Worm (Caenorhabditis elegans) whole organism, midembryonic: Measurements from ENCODE around the gene F32D8.13.

ENCODE experiments used
- T22C8.4 ChIP-seq: fragments of 200-800 bp; sonication (Bioruptor generic); IDR thresholded peaks from 2 replicates; pipeline ENCODE4 v1.3.6; 2022; ENCODE audit warnings: missing genetic modification characterization, missing compliant biosample characterization
- cog-1 ChIP-seq: sonication (generic microtip); optimal IDR thresholded peaks from 2 replicates; lab custom pipeline; 2016; ENCODE audit warnings: missing genetic modification characterization, missing compliant biosample characterization
- flt-1 ChIP-seq: fragments of 200-800 bp; sonication (Bioruptor generic); IDR thresholded peaks from 2 replicates; pipeline ENCODE4 v1.3.6; 2022; ENCODE audit warnings: missing genetic modification characterization, missing compliant biosample characterization
- klf-2 ChIP-seq: fragments of 200-800 bp; sonication (Bioruptor generic); conservative IDR thresholded peaks from 2 replicates; pipeline ENCODE4 v1.3.6; 2022; ENCODE audit warnings: missing genetic modification reagents, missing genetic modification characterization, missing compliant biosample characterization
- med-1 ChIP-seq: sonication (generic microtip); optimal IDR thresholded peaks from 2 replicates; lab custom pipeline; 2017; ENCODE audit warnings: missing genetic modification characterization, mild to moderate bottlenecking, missing compliant biosample characterization, antibody characterized with exemption, missing genetic modification reagents; ENCODE audit not compliant: insufficient read depth
- ref-1 ChIP-seq: fragments of 200-800 bp; sonication (Bioruptor generic); conservative IDR thresholded peaks from 2 replicates; pipeline ENCODE4 v1.3.6; 2022; ENCODE audit warnings: missing genetic modification reagents, missing genetic modification characterization, missing compliant biosample characterization
- tab-1 ChIP-seq: fragments of 200-800 bp; sonication (Bioruptor generic); IDR thresholded peaks from 2 replicates; pipeline ENCODE4 v1.3.6; 2022; ENCODE audit warnings: missing genetic modification characterization, missing compliant biosample characterization
- ztf-23 ChIP-seq: fragments of 200-800 bp; sonication (Bioruptor generic); IDR thresholded peaks from 2 replicates; pipeline ENCODE4 v1.3.6; 2022; ENCODE audit warnings: missing genetic modification reagents, missing genetic modification characterization, missing compliant biosample characterization
- ztf-29 ChIP-seq: fragments of 200-800 bp; sonication (Bioruptor generic); IDR thresholded peaks from 2 replicates; pipeline ENCODE4 v1.3.6; 2022; ENCODE audit warnings: missing genetic modification reagents, missing genetic modification characterization, missing compliant biosample characterization

F32D8.13 gene

ce11 chrV:10890980-10891379, 5.4 kb downstream of the F32D8.13 start, which contains the start of gene F32D8.12:
F32D8.12 (minus strand) TSS chrV:10891027.
- TF ChIP-seq ztf-23 (GFP tag; lab: Robert Waterston, UW) (no peak), T22C8.4 (GFP tag; lab: Robert Waterston, UW) (no peak), flt-1 (GFP tag; lab: Robert Waterston, UW) (no peak), cog-1 (tag; lab: Kevin White, UChicago) (no peak), ztf-29 (GFP tag; lab: Robert Waterston, UW) (no peak), klf-2 (GFP tag; lab: Robert Waterston, UW) (no peak), ref-1 (no peak), med-1 (GFP tag; lab: Kevin White, UChicago) (no peak), tab-1 (GFP tag; lab: Robert Waterston, UW) (no peak)

ce11 chrV:10889774-10890173, 6.6 kb downstream of the F32D8.13 start:
- TF ChIP-seq ztf-23 (GFP tag; lab: Robert Waterston, UW) (no peak), T22C8.4 (GFP tag; lab: Robert Waterston, UW) (no peak), ref-1 (no peak), cog-1 (tag; lab: Kevin White, UChicago) (no peak), klf-2 (GFP tag; lab: Robert Waterston, UW) (no peak), flt-1 (GFP tag; lab: Robert Waterston, UW) (no peak), med-1 (GFP tag; lab: Kevin White, UChicago) (no peak), tab-1 (GFP tag; lab: Robert Waterston, UW) (no peak), ztf-29 (GFP tag; lab: Robert Waterston, UW) (no peak)

- TF ChIP-seq T22C8.4 (GFP tag; lab: Robert Waterston, UW) (no peak), cog-1 (tag; lab: Kevin White, UChicago) (no peak), med-1 (GFP tag; lab: Kevin White, UChicago) (no peak), tab-1 (GFP tag; lab: Robert Waterston, UW) (no peak), flt-1 (GFP tag; lab: Robert Waterston, UW) (no peak), ref-1 (no peak), klf-2 (GFP tag; lab: Robert Waterston, UW) (no peak), ztf-23 (GFP tag; lab: Robert Waterston, UW) (no peak), ztf-29 (GFP tag; lab: Robert Waterston, UW) (no peak)
Measured at ce11 chrV:10889036-10889435, 7.3 kb downstream of the F32D8.13 start, which contains the start of gene F32D8.11. F32D8.11 (minus strand) TSS chrV:10889136.

- no peak for TF ChIP-seq flt-1 (GFP tag; lab: Robert Waterston, UW)
- TF ChIP-seq med-1 (GFP tag; lab: Kevin White, UChicago): no peak
- no peak for TF ChIP-seq klf-2 (GFP tag; lab: Robert Waterston, UW)
Measured at ce11 chrV:10888153-10888552, 8.2 kb downstream of the F32D8.13 start.

- TF ChIP-seq ztf-29 (GFP tag; lab: Robert Waterston, UW): no peak
- TF ChIP-seq flt-1 (GFP tag; lab: Robert Waterston, UW): no peak
- TF ChIP-seq med-1 (GFP tag; lab: Kevin White, UChicago): no peak
- TF ChIP-seq ztf-23 (GFP tag; lab: Robert Waterston, UW): no peak
- TF ChIP-seq tab-1 (GFP tag; lab: Robert Waterston, UW): no peak
- TF ChIP-seq ref-1: no peak
- TF ChIP-seq klf-2 (GFP tag; lab: Robert Waterston, UW): no peak
- no peak for TF ChIP-seq cog-1 (tag; lab: Kevin White, UChicago)
- TF ChIP-seq T22C8.4 (GFP tag; lab: Robert Waterston, UW): no peak
Measured at ce11 chrV:10887564-10887963, 8.8 kb downstream of the F32D8.13 start.

ce11 chrV:10886405-10886887, 9.9 kb downstream of the F32D8.13 start, which contains the start of gene F32D8.3:
F32D8.3 (plus strand) TSS chrV:10886837.
- TF ChIP-seq flt-1 (GFP tag; lab: Robert Waterston, UW) (no peak), ztf-29 (GFP tag; lab: Robert Waterston, UW) (no peak), klf-2 (GFP tag; lab: Robert Waterston, UW) (no peak), cog-1 (tag; lab: Kevin White, UChicago) (no peak), ztf-23 (GFP tag; lab: Robert Waterston, UW) (no peak)

ce11 chrV:10883478-10883877, 12.9 kb downstream of the F32D8.13 start, which contains the start of gene F32D8.2:
F32D8.2 (plus strand) TSS chrV:10883778.
- no peak for TF ChIP-seq ztf-23 (GFP tag; lab: Robert Waterston, UW)
- TF ChIP-seq tab-1 (GFP tag; lab: Robert Waterston, UW): no peak
- no peak for TF ChIP-seq ref-1
- TF ChIP-seq med-1 (GFP tag; lab: Kevin White, UChicago): no peak
- TF ChIP-seq klf-2 (GFP tag; lab: Robert Waterston, UW): no peak
- TF ChIP-seq flt-1 (GFP tag; lab: Robert Waterston, UW): no peak
- TF ChIP-seq cog-1 (tag; lab: Kevin White, UChicago): no peak
- no peak for TF ChIP-seq T22C8.4 (GFP tag; lab: Robert Waterston, UW)
- no peak for TF ChIP-seq ztf-29 (GFP tag; lab: Robert Waterston, UW)

ce11 chrV:10880138-10880882, 16.0 kb downstream of the F32D8.13 start, which contains the start of gene F32D8.1:
F32D8.1 (plus strand) TSS chrV:10880832.
- TF ChIP-seq ztf-23 (GFP tag; lab: Robert Waterston, UW): no peak
- no peak for TF ChIP-seq ref-1
- no peak for TF ChIP-seq tab-1 (GFP tag; lab: Robert Waterston, UW)
- TF ChIP-seq T22C8.4 (GFP tag; lab: Robert Waterston, UW): no peak
- TF ChIP-seq med-1 (GFP tag; lab: Kevin White, UChicago): no peak
- TF ChIP-seq flt-1 (GFP tag; lab: Robert Waterston, UW): no peak
- no peak for TF ChIP-seq klf-2 (GFP tag; lab: Robert Waterston, UW)
- no peak for TF ChIP-seq ztf-29 (GFP tag; lab: Robert Waterston, UW)
- no peak for TF ChIP-seq cog-1 (tag; lab: Kevin White, UChicago)
